Worm (Caenorhabditis elegans) whole organism, young adult: ENCODE results near the gene dos-2.

Experiments
- ceh-58 ChIP-seq: fragments of 200-800 bp; sonication (Bioruptor generic); IDR thresholded peaks from 2 replicates; pipeline ENCODE4 v1.3.6; 2022; ENCODE audit warnings: missing genetic modification characterization, missing compliant biosample characterization
- unc-62 ChIP-seq: fragments of 150-350 bp; optimal IDR thresholded peaks from 2 replicates; lab custom pipeline; 2014; ENCODE audit warnings: missing biosample characterization, missing genetic modification reagents, missing genetic modification characterization

ce11 chrII:3930478-3931182, 45.4 kb upstream of the dos-2 start:
- TF ChIP-seq ceh-58: no peak
- TF ChIP-seq unc-62 (GFP tag; lab: Kevin White, UChicago): no peak
